Worm (Caenorhabditis elegans): Measurements from ENCODE around the gene tomm-20.
A peak's percentile ranks its signal among the peaks of the same experiment; 100 is the strongest.

Gene tomm-20

ce11 chrV:12303453-12304077 is 39.7 kb downstream of the tomm-20 start:
- peak; percentile 100 for TF ChIP-seq ceh-83 (GFP tag; optimal IDR thresholded peaks at IDR 0.05)
- peak; percentile 96 for TF ChIP-seq unc-62 (GFP tag; optimal IDR thresholded peaks at IDR 0.05)
- peak; percentile 84 for TF ChIP-seq ceh-39 (tag; optimal IDR thresholded peaks at IDR 0.05)
- TF ChIP-seq ces-1 (GFP tag; optimal IDR thresholded peaks at IDR 0.05) = peak; percentile 68
- peak; percentile 97 for TF ChIP-seq nhr-28 (tag; optimal IDR thresholded peaks at IDR 0.05)
- peak; percentile 99 for TF ChIP-seq ceh-43 (GFP tag; optimal IDR thresholded peaks at IDR 0.05)
- TF ChIP-seq unc-39 (tag; optimal IDR thresholded peaks at IDR 0.05) = peak; percentile 92
- peak; percentile 100 for TF ChIP-seq tbx-8 (GFP tag; optimal IDR thresholded peaks at IDR 0.05)
- TF ChIP-seq blmp-1 (tag; optimal IDR thresholded peaks at IDR 0.05) = peak; percentile 68
- TF ChIP-seq M03D4.4 (tag; optimal IDR thresholded peaks at IDR 0.05) = peak; percentile 99
- peak; percentile 83 for TF ChIP-seq hlh-1 (tag; optimal IDR thresholded peaks at IDR 0.05)
- peak; percentile 79 for TF ChIP-seq mep-1 (tag; optimal IDR thresholded peaks at IDR 0.05)
- peak; percentile 92 for TF ChIP-seq lin-13 (tag; optimal IDR thresholded peaks at IDR 0.05)
- TF ChIP-seq ztf-11 (tag; optimal IDR thresholded peaks at IDR 0.05) = peak; percentile 95
- TF ChIP-seq sptf-1 (tag; optimal IDR thresholded peaks at IDR 0.05) = peak; percentile 100
- TF ChIP-seq ham-2 (GFP tag; optimal IDR thresholded peaks at IDR 0.05) = peak; percentile 99
- TF ChIP-seq lin-32 (GFP tag; optimal IDR thresholded peaks at IDR 0.05) = peak; percentile 100
- TF ChIP-seq nhr-2 (tag; optimal IDR thresholded peaks at IDR 0.05) = peak; percentile 14
- TF ChIP-seq drap-1 (GFP tag; optimal IDR thresholded peaks at IDR 0.05) = peak; percentile 100
- TF ChIP-seq elt-3 (tag; optimal IDR thresholded peaks at IDR 0.05) = peak; percentile 82
- TF ChIP-seq nhr-12 (tag; optimal IDR thresholded peaks at IDR 0.05) = peak; percentile 80
- peak; percentile 79 for TF ChIP-seq lsy-2 (tag; optimal IDR thresholded peaks at IDR 0.05)
- no peak for TF ChIP-seq snpc-4 (tag; optimal IDR thresholded peaks at IDR 0.05)
- peak; percentile 100 for TF ChIP-seq mls-2 (tag; optimal IDR thresholded peaks at IDR 0.05)
- TF ChIP-seq zip-8 (tag; optimal IDR thresholded peaks at IDR 0.05) = peak; percentile 7
- TF ChIP-seq elt-1 (tag; optimal IDR thresholded peaks at IDR 0.05; ENCODE audit: borderline replicate concordance, insufficient read depth) = peak; percentile 82
- TF ChIP-seq sem-2 (GFP tag; optimal IDR thresholded peaks at IDR 0.05) = peak; percentile 99
- peak; percentile 83 for TF ChIP-seq nhr-76 (tag; optimal IDR thresholded peaks at IDR 0.05)
- peak; percentile 75 for TF ChIP-seq mab-5 (tag; optimal IDR thresholded peaks at IDR 0.05)
- peak; percentile 99 for TF ChIP-seq bed-3 (GFP tag; optimal IDR thresholded peaks at IDR 0.05)
- TF ChIP-seq cnd-1 (tag; optimal IDR thresholded peaks at IDR 0.05) = peak; percentile 99
- TF ChIP-seq flh-1 (GFP tag; optimal IDR thresholded peaks at IDR 0.05) = peak; percentile 99
- TF ChIP-seq unc-120 (tag; optimal IDR thresholded peaks at IDR 0.05; ENCODE audit: poor library complexity, severe bottlenecking) = peak; percentile 100
- TF ChIP-seq pha-4 (tag; optimal IDR thresholded peaks at IDR 0.05) = peak; percentile 85
- TF ChIP-seq nhr-237 (tag; optimal IDR thresholded peaks at IDR 0.05) = peak; percentile 60

DNA sequence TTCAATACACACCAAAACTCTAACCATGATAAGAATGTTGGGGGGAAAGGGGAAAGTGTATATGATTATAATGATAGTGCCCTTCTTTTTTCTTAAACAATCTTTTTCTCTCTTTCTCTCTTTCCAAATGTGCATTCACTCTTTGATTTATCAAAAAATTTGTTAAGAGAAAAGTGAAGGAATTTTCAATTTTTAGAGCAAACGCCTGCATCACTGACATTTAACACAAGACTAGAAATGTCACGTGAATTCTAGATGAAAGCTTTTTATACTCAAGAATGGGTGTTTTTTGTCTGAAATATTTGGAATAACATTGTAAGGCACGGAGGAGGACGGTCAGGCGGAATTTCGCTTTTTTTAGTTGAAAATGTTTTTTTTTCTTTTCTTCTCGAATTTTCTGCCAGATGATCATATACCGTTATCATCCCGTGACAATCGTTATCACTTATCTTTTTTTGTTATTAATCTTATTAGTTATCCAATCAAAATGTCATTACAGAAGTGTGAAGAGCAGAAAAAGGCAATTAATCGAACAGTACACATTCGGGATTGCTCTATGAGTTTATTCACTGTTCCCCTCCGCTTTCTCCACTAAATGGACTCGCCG is 41.2 kb downstream of the tomm-20 start, which contains the start of the genes frm-7 and F55C5.17:
Gene frm-7 (plus strand): TSS at position 500 of the 607 bp plus-strand sequence.
Gene F55C5.17 (plus strand): TSS at position 557 of the 607 bp plus-strand sequence.
- TF ChIP-seq lin-32 (GFP tag; optimal IDR thresholded peaks at IDR 0.05) = no peak

- TF ChIP-seq elt-1 (tag; optimal IDR thresholded peaks at IDR 0.05; ENCODE audit: borderline replicate concordance, insufficient read depth) (no peak), unc-39 (tag; optimal IDR thresholded peaks at IDR 0.05) (no peak), sptf-1 (tag; optimal IDR thresholded peaks at IDR 0.05) (no peak), mep-1 (tag; optimal IDR thresholded peaks at IDR 0.05) (no peak), elt-3 (tag; optimal IDR thresholded peaks at IDR 0.05) (no peak), mab-5 (tag; optimal IDR thresholded peaks at IDR 0.05) (no peak), ham-2 (GFP tag; optimal IDR thresholded peaks at IDR 0.05) (no peak), nhr-76 (tag; optimal IDR thresholded peaks at IDR 0.05) (no peak), ceh-83 (GFP tag; optimal IDR thresholded peaks at IDR 0.05) (no peak), mls-2 (tag; optimal IDR thresholded peaks at IDR 0.05) (no peak), lsy-2 (tag; optimal IDR thresholded peaks at IDR 0.05) (no peak), pha-4 (tag; optimal IDR thresholded peaks at IDR 0.05) (no peak), ceh-43 (GFP tag; optimal IDR thresholded peaks at IDR 0.05) (no peak), sem-2 (GFP tag; optimal IDR thresholded peaks at IDR 0.05) (no peak), flh-1 (GFP tag; optimal IDR thresholded peaks at IDR 0.05) (no peak), nhr-237 (tag; optimal IDR thresholded peaks at IDR 0.05) (no peak), nhr-12 (tag; optimal IDR thresholded peaks at IDR 0.05) (no peak), ceh-39 (tag; optimal IDR thresholded peaks at IDR 0.05) (no peak)
These were observed 42.3 kb downstream of the tomm-20 start for ce11 chrV:12300780-12301460.

All from whole organism, mixed stage, embryonic.